Worm (Caenorhabditis elegans) whole organism, young adult: ENCODE measurements around the gene hpo-18.

Source experiments
- D2030.7 ChIP-seq: fragments of 200-800 bp; sonication (Bioruptor generic); IDR thresholded peaks from 2 replicates; pipeline ENCODE4 v1.3.6; 2022; ENCODE audit warnings: missing genetic modification reagents, missing genetic modification characterization, missing compliant biosample characterization
- F33H1.4 ChIP-seq: fragments of 200-800 bp; sonication (Bioruptor generic); IDR thresholded peaks from 2 replicates; pipeline ENCODE4 v1.3.6; 2022; ENCODE audit warnings: missing genetic modification reagents, missing genetic modification characterization, missing compliant biosample characterization
- F39B2.1 ChIP-seq: fragments of 200-800 bp; sonication (Bioruptor generic); IDR thresholded peaks from 2 replicates; pipeline ENCODE4 v1.3.6; 2022; ENCODE audit warnings: missing genetic modification reagents, missing genetic modification characterization, missing compliant biosample characterization
- F55B11.4 ChIP-seq: sonication (generic microtip); optimal IDR thresholded peaks from 2 replicates; lab custom pipeline; 2016; ENCODE audit warnings: missing compliant biosample characterization, missing genetic modification characterization, borderline replicate concordance; ENCODE audit not compliant: insufficient read depth
- F57C9.4 ChIP-seq: sonication (generic microtip); optimal IDR thresholded peaks from 2 replicates; lab custom pipeline; 2017; ENCODE audit warnings: mild to moderate bottlenecking, missing genetic modification characterization, missing compliant biosample characterization
- T07F8.4 ChIP-seq: sonication (generic microtip); optimal IDR thresholded peaks from 2 replicates; lab custom pipeline; 2016; ENCODE audit warnings: mild to moderate bottlenecking, missing genetic modification characterization, moderate library complexity, missing compliant biosample characterization
- Y53G8AR.9 ChIP-seq: fragments of 200-800 bp; sonication (Bioruptor generic); conservative IDR thresholded peaks from 2 replicates; pipeline ENCODE4 v1.3.6; 2022; ENCODE audit warnings: missing genetic modification reagents, missing genetic modification characterization, missing compliant biosample characterization
- Y56A3A.18 ChIP-seq: fragments of 200-800 bp; sonication (Bioruptor generic); IDR thresholded peaks from 2 replicates; pipeline ENCODE4 v1.3.6; 2022; ENCODE audit warnings: missing genetic modification reagents, missing genetic modification characterization, missing compliant biosample characterization
- Y67H2A.10 ChIP-seq: fragments of 200-800 bp; sonication (Bioruptor generic); conservative IDR thresholded peaks from 2 replicates; pipeline ENCODE4 v1.3.6; 2022; ENCODE audit warnings: missing genetic modification reagents, missing genetic modification characterization, missing compliant biosample characterization
- Y79H2A.3 ChIP-seq: fragments of 200-800 bp; sonication (Bioruptor generic); conservative IDR thresholded peaks from 2 replicates; pipeline ENCODE4 v1.3.6; 2022; ENCODE audit warnings: missing genetic modification reagents, missing genetic modification characterization, missing compliant biosample characterization
- Y95B8A.8 ChIP-seq: fragments of 200-800 bp; sonication (Bioruptor generic); IDR thresholded peaks from 2 replicates; pipeline ENCODE4 v1.3.6; 2022; ENCODE audit warnings: missing genetic modification reagents, missing genetic modification characterization, missing compliant biosample characterization
- akir-1 ChIP-seq: fragments of 200-800 bp; sonication (Bioruptor generic); optimal IDR thresholded peaks from 2 replicates; lab custom pipeline; 2018; ENCODE audit warnings: mild to moderate bottlenecking, missing genetic modification characterization, moderate library complexity, missing compliant biosample characterization
- athp-1 ChIP-seq: sonication (generic microtip); optimal IDR thresholded peaks from 2 replicates; lab custom pipeline; 2017; ENCODE audit warnings: mild to moderate bottlenecking, missing genetic modification characterization, missing compliant biosample characterization
- attf-5 ChIP-seq: fragments of 200-800 bp; sonication (Bioruptor generic); optimal IDR thresholded peaks from 2 replicates; lab custom pipeline; 2018; ENCODE audit warnings: mild to moderate bottlenecking, missing genetic modification characterization, missing compliant biosample characterization
- attf-6 ChIP-seq: fragments of 200-800 bp; sonication (Bioruptor generic); IDR thresholded peaks from 2 replicates; pipeline ENCODE4 v1.3.6; 2022; ENCODE audit warnings: missing genetic modification reagents, missing genetic modification characterization, missing compliant biosample characterization
- ccch-3 ChIP-seq: fragments of 200-800 bp; sonication (Bioruptor generic); optimal IDR thresholded peaks from 2 replicates; lab custom pipeline; 2018; ENCODE audit warnings: mild to moderate bottlenecking, missing genetic modification characterization, missing compliant biosample characterization
- cebp-2 ChIP-seq: fragments of 200-800 bp; sonication (Bioruptor generic); IDR thresholded peaks from 2 replicates; pipeline ENCODE4 v1.3.6; 2022; ENCODE audit warnings: missing genetic modification characterization, missing compliant biosample characterization
- die-1 ChIP-seq: sonication (generic microtip); optimal IDR thresholded peaks from 2 replicates; lab custom pipeline; 2016; ENCODE audit warnings: missing genotype, mild to moderate bottlenecking, missing genetic modification characterization, missing compliant biosample characterization
- dox-1 ChIP-seq: fragments of 200-800 bp; sonication (Bioruptor generic); IDR thresholded peaks from 2 replicates; pipeline ENCODE4 v1.3.6; 2022; ENCODE audit warnings: missing genetic modification reagents, missing genetic modification characterization, missing compliant biosample characterization
- dpl-1 ChIP-seq: fragments of 150-350 bp; optimal IDR thresholded peaks from 2 replicates; lab custom pipeline; 2014; ENCODE audit warnings: missing biosample characterization, missing genetic modification reagents, missing genetic modification characterization
- efl-1 ChIP-seq: fragments of 150-350 bp; optimal IDR thresholded peaks from 2 replicates; lab custom pipeline; 2014; ENCODE audit warnings: missing biosample characterization, missing genetic modification reagents, missing genetic modification characterization
- egl-44 ChIP-seq: fragments of 200-800 bp; sonication (Bioruptor generic); IDR thresholded peaks from 2 replicates; pipeline ENCODE4 v1.3.6; 2022; ENCODE audit warnings: missing genetic modification reagents, missing genetic modification characterization, missing compliant biosample characterization
- ekl-4 ChIP-seq: fragments of 200-800 bp; sonication (Bioruptor generic); IDR thresholded peaks from 2 replicates; pipeline ENCODE4 v1.3.6; 2022; ENCODE audit warnings: missing genetic modification reagents, missing genetic modification characterization, missing compliant biosample characterization
- fkh-3 ChIP-seq: sonication (generic microtip); optimal IDR thresholded peaks from 2 replicates; lab custom pipeline; 2016; ENCODE audit warnings: mild to moderate bottlenecking, missing genetic modification characterization, missing compliant biosample characterization
- gei-17 ChIP-seq: fragments of 200-800 bp; sonication (Bioruptor generic); optimal IDR thresholded peaks from 2 replicates; lab custom pipeline; 2018; ENCODE audit warnings: mild to moderate bottlenecking, missing genetic modification characterization, missing compliant biosample characterization
- hmg-20 ChIP-seq: fragments of 200-800 bp; sonication (Bioruptor generic); IDR thresholded peaks from 2 replicates; pipeline ENCODE4 v1.3.6; 2022; ENCODE audit warnings: missing genetic modification reagents, missing genetic modification characterization, missing compliant biosample characterization
- hsf-1 ChIP-seq: fragments of 200-800 bp; sonication (Bioruptor generic); IDR thresholded peaks from 2 replicates; pipeline ENCODE4 v1.3.6; 2022; ENCODE audit warnings: missing genetic modification reagents, missing genetic modification characterization, missing compliant biosample characterization
- let-607 ChIP-seq, 2 experiments: fragments of 200-800 bp in 1 of 2; sonication (Bioruptor generic) in 1 of 2; sonication (generic microtip) in 1 of 2; optimal IDR thresholded peaks; 2 replicates each; lab custom pipeline; 2016 to 2018; ENCODE audit warnings: mild to moderate bottlenecking in 2 of 2, missing compliant biosample characterization in 2 of 2, missing genetic modification characterization in 2 of 2, moderate library complexity in 2 of 2, missing genotype in 1 of 2
- lin-26 ChIP-seq: fragments of 200-800 bp; sonication (Bioruptor generic); IDR thresholded peaks from 2 replicates; pipeline ENCODE4 v1.3.6; 2022; ENCODE audit warnings: missing genetic modification reagents, missing genetic modification characterization, missing compliant biosample characterization
- lin-35 ChIP-seq, 3 experiments: fragments of 150-350 bp in 2 of 3; sonication (generic microtip) in 1 of 3; optimal IDR thresholded peaks; 2 replicates each; lab custom pipeline; 2014 to 2018; ENCODE audit warnings: missing biosample characterization in 3 of 3, missing genetic modification characterization in 3 of 3, missing genetic modification reagents in 3 of 3
- lin-54 ChIP-seq: fragments of 200-800 bp; sonication (Bioruptor generic); optimal IDR thresholded peaks from 2 replicates; lab custom pipeline; 2018; ENCODE audit warnings: mild to moderate bottlenecking, missing genetic modification characterization, missing compliant biosample characterization
- lsl-1 ChIP-seq: fragments of 200-800 bp; sonication (Bioruptor generic); optimal IDR thresholded peaks from 2 replicates; lab custom pipeline; 2018; ENCODE audit warnings: mild to moderate bottlenecking, missing genetic modification characterization, moderate library complexity, missing compliant biosample characterization
- madf-3 ChIP-seq: fragments of 200-800 bp; sonication (Bioruptor generic); IDR thresholded peaks from 2 replicates; pipeline ENCODE4 v1.3.6; 2022; ENCODE audit warnings: missing genetic modification reagents, missing genetic modification characterization, missing compliant biosample characterization
- madf-6 ChIP-seq: fragments of 200-800 bp; sonication (Bioruptor generic); IDR thresholded peaks from 2 replicates; pipeline ENCODE4 v1.3.6; 2022; ENCODE audit warnings: missing genetic modification reagents, missing genetic modification characterization, missing compliant biosample characterization
- nfya-1 ChIP-seq: sonication (generic microtip); optimal IDR thresholded peaks from 2 replicates; lab custom pipeline; 2017; ENCODE audit warnings: antibody characterized with exemption, missing compliant biosample characterization, missing genetic modification characterization, borderline replicate concordance; ENCODE audit not compliant: insufficient read depth
- nfya-2 ChIP-seq: fragments of 200-800 bp; sonication (Bioruptor generic); IDR thresholded peaks from 2 replicates; pipeline ENCODE4 v1.3.6; 2022; ENCODE audit warnings: missing genetic modification reagents, missing genetic modification characterization, missing compliant biosample characterization
- nhr-179 ChIP-seq: sonication (generic microtip); optimal IDR thresholded peaks from 2 replicates; lab custom pipeline; 2016; ENCODE audit warnings: mild to moderate bottlenecking, missing genetic modification characterization, missing compliant biosample characterization
- nhr-27 ChIP-seq: fragments of 200-800 bp; sonication (Bioruptor generic); optimal IDR thresholded peaks from 2 replicates; lab custom pipeline; 2018; ENCODE audit warnings: mild to moderate bottlenecking, missing genetic modification characterization, moderate library complexity, missing compliant biosample characterization
- snpc-4 ChIP-seq, 5 experiments: fragments of 150-350 bp in 1 of 5; sonication (generic microtip) in 4 of 5; optimal IDR thresholded peaks; 2 replicates each; lab custom pipeline; 2014 to 2018; ENCODE audit warnings: missing genetic modification characterization in 5 of 5, missing biosample characterization in 3 of 5, antibody characterized with exemption in 2 of 5, mild to moderate bottlenecking in 2 of 5, missing compliant biosample characterization in 2 of 5, missing genotype in 2 of 5, moderate library complexity in 2 of 5, missing genetic modification reagents in 1 of 5
- somi-1 ChIP-seq: fragments of 200-800 bp; sonication (Bioruptor generic); optimal IDR thresholded peaks from 2 replicates; lab custom pipeline; 2018; ENCODE audit warnings: mild to moderate bottlenecking, missing genetic modification characterization, missing compliant biosample characterization
- sptf-2 ChIP-seq: fragments of 200-800 bp; sonication (Bioruptor generic); optimal IDR thresholded peaks from 2 replicates; lab custom pipeline; 2018; ENCODE audit warnings: mild to moderate bottlenecking, missing genetic modification characterization, missing compliant biosample characterization
- tbx-9 ChIP-seq: sonication (generic microtip); optimal IDR thresholded peaks from 2 replicates; lab custom pipeline; 2016; ENCODE audit warnings: borderline replicate concordance, missing genetic modification characterization, inconsistent platforms, missing compliant biosample characterization
- unc-130 ChIP-seq: sonication (generic microtip); optimal IDR thresholded peaks from 2 replicates; lab custom pipeline; 2016; ENCODE audit warnings: missing genetic modification reagents, missing genetic modification characterization, missing compliant biosample characterization
- xnd-1 ChIP-seq: sonication (generic microtip); optimal IDR thresholded peaks from 2 replicates; lab custom pipeline; 2016; ENCODE audit warnings: missing genotype, missing genetic modification reagents, missing genetic modification characterization, missing compliant biosample characterization
- zfh-2 ChIP-seq: fragments of 200-800 bp; sonication (Bioruptor generic); conservative IDR thresholded peaks from 2 replicates; pipeline ENCODE4 v1.3.6; 2022; ENCODE audit warnings: missing genetic modification reagents, missing genetic modification characterization, missing compliant biosample characterization
- zim-3 ChIP-seq: sonication (generic microtip); optimal IDR thresholded peaks from 2 replicates; lab custom pipeline; 2017; ENCODE audit warnings: mild to moderate bottlenecking, missing genetic modification characterization, moderate library complexity, missing compliant biosample characterization
- ztf-25 ChIP-seq: fragments of 200-800 bp; sonication (Bioruptor generic); IDR thresholded peaks from 2 replicates; pipeline ENCODE4 v1.3.6; 2022; ENCODE audit warnings: missing genetic modification reagents, missing genetic modification characterization, missing compliant biosample characterization
- ztf-28 ChIP-seq: fragments of 200-800 bp; sonication (Bioruptor generic); IDR thresholded peaks from 2 replicates; pipeline ENCODE4 v1.3.6; 2022; ENCODE audit warnings: missing genetic modification reagents, missing genetic modification characterization, missing compliant biosample characterization

The hpo-18 gene

DNA sequence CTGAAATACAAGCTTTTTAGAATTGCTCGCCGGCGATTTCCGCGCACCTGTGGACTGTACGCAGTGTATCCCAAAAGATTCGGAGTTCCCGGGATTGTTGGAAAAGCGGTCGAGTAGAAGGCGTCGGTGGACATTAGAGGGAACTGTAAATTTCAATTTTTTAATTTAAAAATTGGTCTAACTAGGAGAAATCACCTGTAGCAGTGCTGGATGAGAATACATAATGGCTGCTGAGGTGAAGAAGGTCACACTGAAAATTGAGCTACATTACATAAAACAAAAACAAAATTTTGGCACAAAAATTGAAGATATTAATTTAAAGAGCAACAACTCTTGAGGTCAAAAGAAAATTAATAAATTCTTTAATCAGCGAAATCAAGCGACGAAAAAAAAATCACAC lies 28.4 kb upstream of the hpo-18 start, which contains the start of gene neg-1:
TSS of gene neg-1 (minus strand) at position 250 of the 400 bp plus-strand sequence.
- no peak for TF ChIP-seq athp-1
- no peak for TF ChIP-seq ekl-4 (GFP tag; lab: Robert Waterston, UW)
- peak; percentile 28; the same call in 1 of the 2 replicates for TF ChIP-seq Y79H2A.3
- no peak for TF ChIP-seq somi-1 (GFP tag; lab: Kevin White, UChicago)
- TF ChIP-seq Y95B8A.8 (GFP tag; lab: Robert Waterston, UW) = no peak
- no peak for TF ChIP-seq fkh-3 (tag; lab: Kevin White, UChicago)
- TF ChIP-seq zfh-2 = no peak
- peak; percentile 18 for TF ChIP-seq efl-1 (GFP tag; lab: Kevin White, UChicago)
- TF ChIP-seq die-1 (tag; lab: Kevin White, UChicago) = no peak
- TF ChIP-seq let-607 (tag; optimal IDR thresholded peaks at IDR 0.05; lab: Kevin White, UChicago) = no peak
- no peak for TF ChIP-seq unc-130 (GFP tag; lab: Kevin White, UChicago)
- TF ChIP-seq hmg-20 (GFP tag; lab: Robert Waterston, UW) = no peak
- 0 out of 2 replicates have a peak, but pooled peaks have one; percentile 51 for TF ChIP-seq hsf-1 (GFP tag; lab: Robert Waterston, UW)
- no peak for TF ChIP-seq snpc-4 (GFP tag; optimal IDR thresholded peaks at IDR 0.05; lab: Kevin White, UChicago)
- TF ChIP-seq snpc-4 (tag; optimal IDR thresholded peaks at IDR 0.05; lab: Kevin White, UChicago) = no peak
- no peak for TF ChIP-seq attf-5 (GFP tag; lab: Kevin White, UChicago)
- TF ChIP-seq T07F8.4 = no peak
- TF ChIP-seq ccch-3 (GFP tag; lab: Kevin White, UChicago) = no peak
- TF ChIP-seq zim-3 (tag; lab: Kevin White, UChicago) = no peak
- TF ChIP-seq gei-17 (GFP tag; lab: Kevin White, UChicago) = no peak
- TF ChIP-seq dox-1 (GFP tag; lab: Robert Waterston, UW) = no peak
- TF ChIP-seq lin-26 (GFP tag; lab: Robert Waterston, UW) = no peak
- TF ChIP-seq lsl-1 (GFP tag; lab: Kevin White, UChicago) = no peak
- TF ChIP-seq F57C9.4 (tag; lab: Kevin White, UChicago) = no peak
- no peak for TF ChIP-seq egl-44 (GFP tag; lab: Robert Waterston, UW)
- no peak for TF ChIP-seq nfya-1 (tag; lab: Kevin White, UChicago)
- no peak for TF ChIP-seq F55B11.4
- TF ChIP-seq tbx-9 (tag; lab: Kevin White, UChicago) = no peak
- peak; percentile 63; the same call in 1 of the 2 replicates for TF ChIP-seq madf-3 (GFP tag; lab: Robert Waterston, UW)
- TF ChIP-seq xnd-1 = peak; percentile 43
- TF ChIP-seq nhr-179 (tag; lab: Kevin White, UChicago) = no peak
- no peak for TF ChIP-seq D2030.7 (GFP tag; lab: Robert Waterston, UW)
- TF ChIP-seq lin-35 (GFP tag; optimal IDR thresholded peaks at IDR 0.05; lab: Kevin White, UChicago) = no peak
- TF ChIP-seq nhr-27 = no peak
- no peak for TF ChIP-seq Y67H2A.10 (GFP tag; lab: Robert Waterston, UW)
- TF ChIP-seq F33H1.4 = no peak
- TF ChIP-seq ztf-28 (GFP tag; lab: Robert Waterston, UW) = no peak
- TF ChIP-seq sptf-2 (GFP tag; lab: Kevin White, UChicago) = no peak
- peak; percentile 58 for TF ChIP-seq madf-6 (GFP tag; lab: Robert Waterston, UW)
- TF ChIP-seq attf-6 = 0 out of 2 replicates have a peak, but pooled peaks have one; percentile 21
- no peak for TF ChIP-seq akir-1 (GFP tag; lab: Kevin White, UChicago)
- no peak for TF ChIP-seq nfya-2 (GFP tag; lab: Robert Waterston, UW)
- TF ChIP-seq Y56A3A.18 (GFP tag; lab: Robert Waterston, UW) = no peak
- 0 out of 2 replicates have a peak, but pooled peaks have one; percentile 18 for TF ChIP-seq Y53G8AR.9 (GFP tag; lab: Robert Waterston, UW)
- no peak for TF ChIP-seq ztf-25 (GFP tag; lab: Robert Waterston, UW)
- no peak for TF ChIP-seq F39B2.1 (GFP tag; lab: Robert Waterston, UW)
- TF ChIP-seq lin-54 (GFP tag; lab: Kevin White, UChicago) = peak; percentile 3
- TF ChIP-seq dpl-1 (GFP tag; lab: Kevin White, UChicago) = no peak
- TF ChIP-seq cebp-2 (GFP tag; lab: Robert Waterston, UW) = no peak
